Worm (Caenorhabditis elegans) whole organism, L4/young adult: ENCODE results near the gene pqn-15.

Source experiments
- W03F9.2 ChIP-seq: fragments of 150-350 bp; optimal IDR thresholded peaks from 2 replicates; lab custom pipeline; 2014; ENCODE audit warnings: missing biosample characterization, missing genetic modification characterization
- dao-5 ChIP-seq: sonication (generic microtip); optimal IDR thresholded peaks from 2 replicates; lab custom pipeline; 2016; ENCODE audit warnings: missing genotype, missing genetic modification characterization, moderate library complexity, missing compliant biosample characterization

ce11 chrX:4254782-4255181, 52.0 kb downstream of the pqn-15 start, which contains the start of gene taf-11.1:
- TF ChIP-seq dao-5 (tag; lab: Kevin White, UChicago), result no peak
- no peak for TF ChIP-seq W03F9.2 (tag; lab: Kevin White, UChicago)
